Worm (Caenorhabditis elegans): ENCODE measurements around the gene lron-14.

Gene lron-14

DNA sequence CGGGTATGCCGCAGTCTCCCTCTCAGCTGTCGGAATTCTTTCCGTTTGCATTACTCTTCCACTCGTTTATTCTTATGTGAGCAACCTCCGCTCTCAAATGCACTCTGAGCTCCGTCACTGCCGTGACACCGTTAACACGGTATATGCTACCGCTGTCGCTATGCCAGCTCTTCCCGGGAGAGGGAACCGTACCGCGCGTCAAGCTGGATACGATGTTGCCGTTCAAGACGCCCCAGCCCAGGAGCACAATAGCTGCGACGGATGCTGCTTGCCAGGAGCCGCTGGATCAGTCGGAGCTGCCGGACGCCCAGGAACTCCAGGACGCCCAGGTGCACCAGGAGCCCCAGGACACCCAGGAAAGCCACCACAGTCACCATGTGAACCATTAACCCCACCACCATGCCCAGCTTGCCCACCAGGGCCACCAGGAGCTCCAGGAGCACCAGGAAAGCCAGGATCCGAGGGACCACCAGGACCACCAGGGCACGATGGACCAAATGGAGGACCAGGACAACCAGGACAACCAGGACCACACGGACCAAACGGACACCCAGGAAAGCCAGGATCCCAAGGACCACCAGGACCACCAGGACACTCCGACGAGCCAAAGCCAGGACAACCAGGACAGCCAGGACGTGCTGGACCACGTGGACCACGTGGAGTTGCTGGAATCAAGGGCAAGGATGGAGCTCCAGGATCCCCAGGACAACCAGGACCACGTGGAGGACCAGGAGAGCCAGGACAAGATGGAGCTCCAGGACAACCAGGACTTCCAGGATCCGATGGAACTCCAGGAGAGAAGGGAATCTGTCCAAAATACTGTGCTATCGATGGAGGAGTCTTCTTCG, 2.7 kb downstream of the lron-14 start:
- TF ChIP-seq sea-1 (GFP tag; conservative IDR thresholded peaks at IDR 0.05) (no peak), aly-1 (tag; optimal IDR thresholded peaks at IDR 0.05) (peak; percentile 33), ceh-13 (GFP tag; optimal IDR thresholded peaks at IDR 0.05) (no peak)

- TF ChIP-seq ceh-13 (GFP tag; optimal IDR thresholded peaks at IDR 0.05) (no peak), scrt-1 (GFP tag; IDR thresholded peaks at IDR 0.05) (no peak), hmg-4 (GFP tag; optimal IDR thresholded peaks at IDR 0.05) (no peak), tra-4 (tag; optimal IDR thresholded peaks at IDR 0.05) (no peak), tbx-37 (GFP tag; conservative IDR thresholded peaks at IDR 0.05) (no peak), tbx-11 (GFP tag; IDR thresholded peaks at IDR 0.05) (no peak), hmbx-1 (tag; optimal IDR thresholded peaks at IDR 0.05) (no peak), pes-1 (GFP tag; IDR thresholded peaks at IDR 0.05) (no peak)
Measured at ce11 chrIV:9563079-9563478, 3.3 kb downstream of the lron-14 start, which contains the start of gene col-122. Gene col-122 (plus strand): TSS chrIV:9563379.

ce11 chrIV:9545986-9546385, 20.4 kb downstream of the lron-14 start, which contains the start of gene T05A1.5:
Gene T05A1.5 (plus strand): TSS chrIV:9546286.
- TF ChIP-seq ets-7 (tag; optimal IDR thresholded peaks at IDR 0.05) (no peak), B0310.2 (tag; optimal IDR thresholded peaks at IDR 0.05) (no peak), sea-1 (GFP tag; conservative IDR thresholded peaks at IDR 0.05) (no peak), flt-1 (GFP tag; IDR thresholded peaks at IDR 0.05) (no peak), tra-4 (tag; optimal IDR thresholded peaks at IDR 0.05) (no peak), hmbx-1 (tag; optimal IDR thresholded peaks at IDR 0.05) (no peak), hnd-1 (tag; optimal IDR thresholded peaks at IDR 0.05) (no peak), aly-1 (tag; optimal IDR thresholded peaks at IDR 0.05) (no peak), ceh-13 (GFP tag; optimal IDR thresholded peaks at IDR 0.05) (no peak), pes-1 (GFP tag; IDR thresholded peaks at IDR 0.05) (no peak), hmg-4 (GFP tag; optimal IDR thresholded peaks at IDR 0.05) (no peak), tbx-37 (GFP tag; conservative IDR thresholded peaks at IDR 0.05) (no peak), F13C5.2 (tag; optimal IDR thresholded peaks at IDR 0.05) (no peak)

DNA sequence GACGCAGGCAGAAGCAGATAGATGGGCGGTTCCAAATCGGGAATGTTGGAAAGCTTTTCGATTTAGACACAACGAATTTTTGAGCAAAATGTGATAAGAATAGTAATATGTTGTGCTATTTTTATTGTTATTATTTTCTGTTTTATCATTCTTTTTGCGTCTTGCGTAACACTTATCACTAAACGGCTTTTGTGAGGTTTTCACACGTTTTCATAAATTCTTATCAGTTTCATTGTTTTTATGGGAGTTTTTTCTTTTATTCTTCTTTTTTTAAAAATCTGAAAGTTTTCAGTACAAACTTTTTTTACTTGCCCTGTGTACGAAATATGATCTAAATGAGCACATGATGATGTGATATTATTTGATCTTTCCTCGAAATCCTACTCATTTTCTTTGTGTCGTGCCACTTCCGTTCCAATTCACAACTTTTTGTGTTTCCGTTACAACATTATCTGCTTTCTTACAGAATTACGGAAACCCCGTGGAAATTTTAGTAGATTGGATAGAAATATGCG, 26.0 kb downstream of the lron-14 start, which contains the start of gene fbl-1:
TSS of gene fbl-1 (plus strand) at position 465 of the 515 bp plus-strand sequence.
- TF ChIP-seq ets-7 (tag; optimal IDR thresholded peaks at IDR 0.05) (no peak), tbx-11 (GFP tag; IDR thresholded peaks at IDR 0.05) (no peak), flt-1 (GFP tag; IDR thresholded peaks at IDR 0.05) (no peak), scrt-1 (GFP tag; IDR thresholded peaks at IDR 0.05) (no peak), hnd-1 (tag; optimal IDR thresholded peaks at IDR 0.05) (no peak), ceh-13 (GFP tag; optimal IDR thresholded peaks at IDR 0.05) (no peak), hmg-4 (GFP tag; optimal IDR thresholded peaks at IDR 0.05) (no peak), B0310.2 (tag; optimal IDR thresholded peaks at IDR 0.05) (no peak), ama-1 (optimal IDR thresholded peaks at IDR 0.05) (no peak), aly-1 (tag; optimal IDR thresholded peaks at IDR 0.05) (no peak), hmbx-1 (tag; optimal IDR thresholded peaks at IDR 0.05) (no peak), F13C5.2 (tag; optimal IDR thresholded peaks at IDR 0.05) (no peak), tbx-37 (GFP tag; conservative IDR thresholded peaks at IDR 0.05) (no peak), sea-1 (GFP tag; conservative IDR thresholded peaks at IDR 0.05) (no peak)

ce11 chrIV:9538214-9538613, 28.2 kb downstream of the lron-14 start:
- no peak for TF ChIP-seq ceh-36 (tag; optimal IDR thresholded peaks at IDR 0.05)
- no peak for TF ChIP-seq scrt-1 (GFP tag; IDR thresholded peaks at IDR 0.05)

ce11 chrIV:9537500-9537899, 28.9 kb downstream of the lron-14 start:
- TF ChIP-seq ceh-36 (tag; optimal IDR thresholded peaks at IDR 0.05) (no peak), scrt-1 (GFP tag; IDR thresholded peaks at IDR 0.05) (no peak), pes-1 (GFP tag; IDR thresholded peaks at IDR 0.05) (no peak), ets-7 (tag; optimal IDR thresholded peaks at IDR 0.05) (no peak), tbx-37 (GFP tag; conservative IDR thresholded peaks at IDR 0.05) (no peak), tbx-11 (GFP tag; IDR thresholded peaks at IDR 0.05) (no peak), hmbx-1 (tag; optimal IDR thresholded peaks at IDR 0.05) (no peak), hmg-4 (GFP tag; optimal IDR thresholded peaks at IDR 0.05) (no peak), ceh-13 (GFP tag; optimal IDR thresholded peaks at IDR 0.05) (no peak), tra-4 (tag; optimal IDR thresholded peaks at IDR 0.05) (no peak), flt-1 (GFP tag; IDR thresholded peaks at IDR 0.05) (no peak), ama-1 (optimal IDR thresholded peaks at IDR 0.05) (no peak), F13C5.2 (tag; optimal IDR thresholded peaks at IDR 0.05) (no peak)

DNA sequence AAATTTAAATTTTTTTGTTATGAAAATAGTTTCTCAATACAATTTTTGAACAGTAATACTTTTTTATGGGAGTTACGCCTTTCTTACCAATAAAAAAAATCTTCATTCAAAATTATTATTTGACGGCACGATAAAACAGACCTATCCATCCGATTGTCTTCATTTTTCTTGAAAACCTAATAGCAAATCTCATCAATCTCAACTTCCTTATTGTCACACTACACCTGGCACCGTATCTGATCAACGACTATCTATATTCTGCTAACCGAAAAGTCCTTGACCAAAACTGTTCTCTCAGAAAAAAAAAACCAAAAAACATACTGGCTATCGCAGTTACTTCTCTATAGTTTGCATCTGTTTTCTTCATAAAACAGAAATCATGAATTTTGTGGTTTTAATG, 30.3 kb downstream of the lron-14 start:
- TF ChIP-seq flt-1 (GFP tag; IDR thresholded peaks at IDR 0.05) = no peak
- TF ChIP-seq tbx-37 (GFP tag; conservative IDR thresholded peaks at IDR 0.05) = no peak
- no peak for TF ChIP-seq hmbx-1 (tag; optimal IDR thresholded peaks at IDR 0.05)
- no peak for TF ChIP-seq ceh-13 (GFP tag; optimal IDR thresholded peaks at IDR 0.05)
- TF ChIP-seq tra-4 (tag; optimal IDR thresholded peaks at IDR 0.05) = no peak
- no peak for TF ChIP-seq hnd-1 (tag; optimal IDR thresholded peaks at IDR 0.05)
- TF ChIP-seq B0310.2 (tag; optimal IDR thresholded peaks at IDR 0.05) = no peak
- TF ChIP-seq F13C5.2 (tag; optimal IDR thresholded peaks at IDR 0.05) = no peak
- no peak for TF ChIP-seq ama-1 (optimal IDR thresholded peaks at IDR 0.05)
- TF ChIP-seq ceh-36 (tag; optimal IDR thresholded peaks at IDR 0.05) = no peak
- no peak for TF ChIP-seq aly-1 (tag; optimal IDR thresholded peaks at IDR 0.05)

- TF ChIP-seq hmbx-1 (tag; optimal IDR thresholded peaks at IDR 0.05) (no peak), ceh-36 (tag; optimal IDR thresholded peaks at IDR 0.05) (no peak), B0310.2 (tag; optimal IDR thresholded peaks at IDR 0.05) (no peak), tbx-37 (GFP tag; conservative IDR thresholded peaks at IDR 0.05) (no peak), ets-7 (tag; optimal IDR thresholded peaks at IDR 0.05) (no peak), ama-1 (optimal IDR thresholded peaks at IDR 0.05) (no peak), pes-1 (GFP tag; IDR thresholded peaks at IDR 0.05) (no peak), aly-1 (tag; optimal IDR thresholded peaks at IDR 0.05) (no peak), ceh-13 (GFP tag; optimal IDR thresholded peaks at IDR 0.05) (no peak), tra-4 (tag; optimal IDR thresholded peaks at IDR 0.05) (no peak), sea-1 (GFP tag; conservative IDR thresholded peaks at IDR 0.05) (no peak), F13C5.2 (tag; optimal IDR thresholded peaks at IDR 0.05) (no peak), hnd-1 (tag; optimal IDR thresholded peaks at IDR 0.05) (no peak), tbx-11 (GFP tag; IDR thresholded peaks at IDR 0.05) (no peak), scrt-1 (GFP tag; IDR thresholded peaks at IDR 0.05) (no peak), flt-1 (GFP tag; IDR thresholded peaks at IDR 0.05) (no peak), hmg-4 (GFP tag; optimal IDR thresholded peaks at IDR 0.05) (no peak)
Measured at ce11 chrIV:9535105-9535504, 31.3 kb downstream of the lron-14 start.

Measured in whole organism, early embryonic.